Fruit fly (Drosophila melanogaster) Kc167 (cell line): ENCODE results near the gene CG10353.

Source experiments
- Myc ChIP-seq: fragments of >200 bp; optimal IDR thresholded peaks from 2 replicates; lab custom pipeline; 2017; ENCODE audit warnings: missing external identifiers
- Sin3A ChIP-seq: fragments of >200 bp; optimal IDR thresholded peaks from 2 replicates; lab custom pipeline; 2018; ENCODE audit warnings: missing external identifiers
- h ChIP-seq: fragments of >200 bp; optimal IDR thresholded peaks from 3 replicates; lab custom pipeline; 2018; ENCODE audit warnings: missing external identifiers
- insv ChIP-seq: fragments of >200 bp; optimal IDR thresholded peaks from 3 replicates; lab custom pipeline; 2018; ENCODE audit warnings: missing external identifiers
- psq ChIP-seq: fragments of >200 bp; optimal IDR thresholded peaks from 2 replicates; lab custom pipeline; 2017; ENCODE audit warnings: missing external identifiers
- ttk ChIP-seq: sonication (Bioruptor generic); optimal IDR thresholded peaks from 2 replicates; lab custom pipeline; 2017; ENCODE audit warnings: missing external identifiers

DNA sequence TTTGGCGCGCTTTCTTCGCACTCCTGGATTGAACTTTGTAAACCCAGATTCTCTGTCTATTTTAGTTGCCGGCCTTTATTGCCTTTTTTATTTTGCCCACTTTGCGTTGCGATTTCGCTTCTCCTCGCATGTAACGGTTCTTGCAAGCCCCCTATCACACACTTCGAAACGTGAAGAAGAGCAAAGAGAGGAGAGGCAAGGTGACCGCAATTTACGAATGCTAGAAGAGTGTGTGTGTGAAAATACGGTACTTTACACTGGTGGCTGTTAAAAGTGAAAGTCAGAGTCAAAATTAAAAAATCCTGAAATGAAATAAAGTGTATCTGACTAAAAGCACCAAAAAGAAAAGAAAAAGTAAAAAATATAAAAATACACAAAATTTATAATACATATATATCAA, 7.2 kb upstream of the CG10353 start:
- TF ChIP-seq Sin3A (lab: Kevin White, UChicago) (no peak), psq (lab: Kevin White, UChicago) (no peak), Myc (lab: Kevin White, UChicago) (no peak), ttk (lab: Kevin White, UChicago) (no peak), insv (lab: Kevin White, UChicago) (no peak), h (no peak)
